Fruit fly (Drosophila melanogaster): ENCODE results near the gene CG15385.

CG15385 gene

DNA sequence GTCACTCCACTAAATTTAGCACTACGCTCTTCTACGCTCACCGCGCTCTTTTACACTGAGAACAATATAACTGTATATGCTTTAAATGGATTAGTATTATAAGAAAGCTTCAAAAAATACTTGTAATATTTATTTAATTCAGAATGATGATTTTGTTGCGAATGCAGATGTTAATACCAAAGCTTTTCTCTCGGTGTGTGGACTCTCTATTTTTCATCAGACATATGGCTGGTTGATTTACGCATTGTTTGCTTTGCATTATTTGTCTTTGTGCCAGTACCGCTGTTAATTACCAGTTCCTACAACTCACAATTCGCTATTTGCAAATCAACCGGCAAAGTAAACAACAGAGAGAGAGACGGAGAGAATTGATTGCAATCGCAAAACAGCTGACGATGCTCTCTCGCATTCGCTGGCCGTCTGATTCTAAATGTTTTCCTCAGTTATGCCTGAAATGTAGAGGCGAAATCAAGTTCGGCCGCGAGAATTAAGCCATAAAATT lies 9.3 kb upstream of the CG15385 start:
- peak; percentile 100 for TF ChIP-seq noc (tag; optimal IDR thresholded peaks at IDR 0.05)

- peak; percentile 41 for TF ChIP-seq noc (tag; optimal IDR thresholded peaks at IDR 0.05)
Measured at dm6 chr2L:2220573-2221332, 8.4 kb upstream of the CG15385 start, which contains the start of gene papi. TSS of gene papi (plus strand) at chr2L:2220748.

- peak; percentile 19 for TF ChIP-seq noc (tag; optimal IDR thresholded peaks at IDR 0.05)
Measured at dm6 chr2L:2217067-2217684, 4.8 kb upstream of the CG15385 start, which contains the start of the genes CG15386, CG42371 and mio. TSS of gene CG15386 (minus strand) at chr2L:2217246. TSS of gene CG42371 (minus strand) at chr2L:2217246. TSS of gene mio (plus strand) at chr2L:2217290.

DNA sequence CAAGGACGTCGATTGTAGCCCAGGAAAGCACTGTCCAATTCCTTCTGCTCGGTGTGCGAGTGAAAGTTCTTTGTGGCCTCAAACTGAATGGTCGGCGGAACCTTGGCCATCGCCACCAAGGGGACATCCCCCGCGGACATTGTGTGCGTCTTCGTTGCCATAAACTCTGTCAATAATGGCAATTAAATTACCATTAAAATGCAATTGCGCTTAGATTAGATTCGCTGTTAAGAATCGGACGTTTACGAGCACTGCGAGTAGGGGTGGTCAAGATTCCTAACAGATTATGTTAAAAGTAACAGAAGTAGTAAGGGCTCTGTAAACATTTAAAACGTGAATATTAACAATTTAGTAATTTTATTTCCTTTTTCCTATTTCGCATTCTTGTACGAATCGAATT lies 3.7 kb upstream of the CG15385 start, which contains the start of gene daed:
Gene daed, minus strand, starts transcription at position 247 of the 400 bp plus-strand sequence.
- TF ChIP-seq noc (tag; optimal IDR thresholded peaks at IDR 0.05), result no peak

dm6 chr2L:2214004-2214403 lies 1.6 kb upstream of the CG15385 start, which contains the start of the genes Uch and CG34174:
TSS of gene Uch (minus strand) at chr2L:2214211.
TSS of gene CG34174 (plus strand) at chr2L:2214266.
- TF ChIP-seq noc (tag; optimal IDR thresholded peaks at IDR 0.05), result peak; percentile 5

DNA sequence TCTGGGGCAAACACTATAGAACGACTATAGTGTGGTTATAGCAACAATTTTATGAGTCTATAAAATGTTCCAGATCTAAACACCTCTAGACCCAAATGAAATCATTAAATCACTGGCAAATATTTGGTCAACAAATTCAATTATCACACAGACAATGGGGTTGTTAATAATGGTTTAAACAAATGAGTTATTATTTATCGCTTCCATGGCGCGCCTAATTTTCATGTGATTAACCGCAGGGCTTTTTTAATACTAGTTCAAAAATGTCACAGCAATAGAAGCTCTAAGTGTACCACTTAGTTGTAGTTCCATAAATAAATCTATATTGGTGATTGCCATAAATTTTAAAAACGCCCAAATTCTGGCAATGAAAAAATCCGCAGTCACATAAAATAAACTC lies 3.4 kb downstream of the CG15385 start, which contains the start of gene CG33124:
Gene CG33124, minus strand, starts transcription at position 101 of the 400 bp plus-strand sequence.
- no peak for TF ChIP-seq noc (tag; optimal IDR thresholded peaks at IDR 0.05)

DNA sequence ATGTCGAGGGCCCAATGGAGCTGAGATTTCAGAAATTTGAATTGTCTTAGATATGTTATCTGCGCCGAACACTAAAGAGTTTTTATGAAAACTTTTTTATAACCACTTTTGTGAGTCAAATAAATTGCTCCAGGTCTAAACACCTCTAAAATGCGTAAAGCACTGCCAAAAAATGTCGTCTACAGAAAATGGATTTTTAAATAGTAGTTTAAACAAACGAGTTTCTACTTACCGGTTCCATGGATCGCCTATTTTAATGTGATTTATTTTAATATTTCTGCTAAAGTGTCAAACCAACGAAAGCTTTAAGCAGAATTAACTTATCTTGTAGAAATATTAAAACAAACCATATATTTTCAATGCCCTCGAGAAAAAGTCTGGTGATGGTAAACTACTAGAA lies 6.3 kb downstream of the CG15385 start, which contains the start of gene CG31668:
Gene CG31668, minus strand, starts transcription at position 101 of the 400 bp plus-strand sequence.
- no peak for TF ChIP-seq noc (tag; optimal IDR thresholded peaks at IDR 0.05)

dm6 chr2L:2202853-2203717 lies 9.3 kb downstream of the CG15385 start:
- no peak for TF ChIP-seq noc (tag; optimal IDR thresholded peaks at IDR 0.05)

DNA sequence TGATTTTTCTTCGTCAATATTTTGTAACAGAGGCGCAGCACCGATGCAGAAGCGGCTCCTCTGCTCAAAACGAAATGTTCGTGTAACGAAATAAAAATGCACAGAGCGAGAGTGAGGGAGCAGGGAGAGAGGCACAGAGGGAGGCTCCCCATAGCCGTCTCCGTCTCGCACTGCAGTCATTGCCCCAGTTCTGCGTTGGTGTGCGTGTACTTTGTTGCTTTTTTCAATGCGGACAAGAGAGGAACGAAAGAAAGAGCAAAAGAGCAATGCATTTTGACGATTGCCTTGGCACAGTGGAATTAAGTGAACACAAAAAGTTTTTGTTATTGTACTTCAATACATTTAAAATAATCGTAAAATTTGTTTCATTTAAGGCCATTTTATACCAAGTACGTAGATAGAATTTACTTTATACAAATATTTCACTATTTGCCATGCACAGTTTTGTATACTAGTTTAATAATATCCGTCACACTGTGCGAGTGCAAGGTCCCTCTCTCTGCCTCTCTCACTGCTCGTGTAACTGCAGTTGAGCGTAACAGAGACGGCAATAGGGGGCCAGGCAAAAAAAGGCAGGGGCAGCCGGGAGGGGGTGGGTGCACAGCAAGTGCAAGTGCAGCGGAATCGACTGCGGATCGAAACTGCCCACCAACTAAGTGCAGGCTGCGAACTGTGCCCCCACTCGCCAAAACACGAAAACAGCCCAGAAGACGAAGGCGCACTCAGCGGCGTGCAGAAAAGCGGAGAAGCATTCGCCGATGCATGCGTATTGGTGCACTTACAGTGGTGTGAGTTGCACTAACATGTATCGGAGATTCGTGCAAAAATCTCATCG lies 10.1 kb downstream of the CG15385 start:
- TF ChIP-seq noc (tag; optimal IDR thresholded peaks at IDR 0.05), result no peak

DNA sequence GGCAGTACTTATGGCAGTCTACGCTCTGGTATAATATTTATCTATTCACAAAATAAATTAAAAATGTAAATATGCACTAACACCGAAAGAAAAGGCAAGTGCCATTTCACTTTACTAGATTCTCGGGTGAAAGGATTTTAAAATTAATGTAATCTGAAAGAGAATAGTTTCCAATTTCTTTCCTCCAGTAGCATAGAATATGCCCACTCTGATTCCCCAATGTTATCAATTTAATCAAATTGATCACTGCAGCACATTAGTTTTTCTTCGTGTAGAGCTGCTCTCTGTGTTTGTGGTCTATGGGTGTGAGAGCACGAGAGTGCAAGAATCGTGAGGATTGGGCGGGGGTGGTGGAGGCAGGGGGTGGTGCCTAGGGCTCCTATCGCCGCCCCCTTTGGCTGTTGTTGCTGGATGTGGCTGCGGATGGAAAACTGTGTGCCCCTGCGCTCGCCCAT lies 11.2 kb downstream of the CG15385 start:
- no peak for TF ChIP-seq noc (tag; optimal IDR thresholded peaks at IDR 0.05)

- no peak for TF ChIP-seq noc (tag; optimal IDR thresholded peaks at IDR 0.05)
Measured at dm6 chr2L:2200136-2201036, 12.0 kb downstream of the CG15385 start.

DNA sequence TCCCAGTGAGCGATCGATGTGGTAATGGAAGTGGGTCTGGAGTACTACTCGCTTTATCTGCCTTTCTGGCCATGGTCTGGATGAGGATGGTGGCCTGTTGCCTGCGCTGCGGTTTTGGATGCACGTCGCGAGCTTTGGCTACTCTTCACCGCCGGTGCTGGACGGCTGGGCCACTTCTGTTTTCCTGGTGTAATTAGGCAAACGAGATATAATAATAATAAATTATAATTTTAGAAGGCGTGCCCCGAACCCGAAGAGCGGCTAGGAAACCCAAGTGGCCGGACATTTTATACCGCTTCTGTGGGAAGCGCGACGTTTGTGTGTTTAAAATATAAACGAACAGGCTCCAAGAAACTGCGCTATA lies 13.0 kb downstream of the CG15385 start:
- no peak for TF ChIP-seq noc (tag; optimal IDR thresholded peaks at IDR 0.05)

DNA sequence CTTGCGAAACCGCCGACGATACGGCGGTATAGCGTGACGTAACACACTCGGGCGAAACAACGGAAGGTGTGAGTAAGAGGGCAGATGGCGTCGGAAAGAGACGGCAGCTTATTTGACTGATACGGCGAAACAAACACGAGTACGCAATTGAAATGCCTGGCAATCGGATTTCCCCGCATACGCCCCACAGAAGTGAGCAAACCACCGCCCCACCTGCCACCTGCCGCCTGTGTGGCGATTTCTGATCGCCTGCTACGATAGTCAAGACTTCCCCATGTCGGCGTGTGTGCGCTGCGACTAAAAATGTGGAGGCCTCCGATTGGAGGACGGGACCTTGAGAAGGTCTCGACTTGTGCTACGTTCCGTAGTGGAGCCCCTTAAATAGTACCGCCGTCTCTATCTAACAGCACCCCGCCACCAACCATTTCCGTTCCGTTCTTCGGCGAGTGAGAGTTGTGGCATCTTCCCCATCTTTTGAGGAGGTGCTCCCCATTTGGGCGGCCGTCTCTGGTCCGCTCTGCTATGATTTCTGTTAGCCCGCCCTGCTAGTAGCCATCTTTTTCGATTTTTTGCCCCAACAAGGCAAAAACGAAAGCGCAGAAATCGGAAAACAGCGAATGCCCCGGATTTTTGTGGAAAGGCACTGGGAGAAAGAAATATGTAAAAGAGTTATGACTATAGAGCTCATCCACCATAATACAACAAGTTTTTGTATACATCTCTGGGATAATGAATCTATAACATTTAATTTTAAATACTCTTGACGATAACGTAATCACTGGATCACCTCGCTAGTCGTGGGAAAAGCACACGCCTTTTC lies 13.5 kb downstream of the CG15385 start:
- TF ChIP-seq noc (tag; optimal IDR thresholded peaks at IDR 0.05), result peak; percentile 56
